Worm (Caenorhabditis elegans) whole organism, L2 larva: ENCODE data around the gene nhr-68.

ENCODE experiments used
- Y55F3AM.14 ChIP-seq: fragments of 200-800 bp; sonication (Bioruptor generic); optimal IDR thresholded peaks from 2 replicates; lab custom pipeline; 2018; ENCODE audit warnings: mild to moderate bottlenecking, missing genetic modification characterization, missing compliant biosample characterization
- ZK546.5 ChIP-seq: sonication (generic microtip); optimal IDR thresholded peaks from 2 replicates; lab custom pipeline; 2017; ENCODE audit warnings: missing biosample characterization, missing genetic modification characterization
- egl-27 ChIP-seq: sonication (generic microtip); optimal IDR thresholded peaks from 3 replicates; lab custom pipeline; 2017; ENCODE audit warnings: missing biosample characterization, missing genetic modification reagents, missing genetic modification characterization
- nhr-25 ChIP-seq: fragments of 150-350 bp; sonication (generic microtip); optimal IDR thresholded peaks from 3 replicates; lab custom pipeline; 2014; ENCODE audit warnings: missing biosample characterization, missing genetic modification characterization
- snpc-4 ChIP-seq: fragments of 150-350 bp; optimal IDR thresholded peaks from 2 replicates; lab custom pipeline; 2014; ENCODE audit warnings: missing biosample characterization, missing genetic modification characterization

ce11 chrV:11620081-11620480, 46.8 kb downstream of the nhr-68 start:
- TF ChIP-seq snpc-4 (tag; lab: Kevin White, UChicago) (no peak), ZK546.5 (tag; lab: Kevin White, UChicago) (no peak), nhr-25 (no peak), Y55F3AM.14 (GFP tag; lab: Kevin White, UChicago) (no peak), egl-27 (tag; lab: Kevin White, UChicago) (no peak)
